Worm (Caenorhabditis elegans): Measurements from ENCODE around the gene F27E5.8.

ce11 chrII:10134285-10134995 lies 7.2 kb upstream of the F27E5.8 start, which contains the start of gene F27E5.9:
- TF ChIP-seq him-1 (tag; optimal IDR thresholded peaks at IDR 0.05) (no peak), dao-5 (tag; optimal IDR thresholded peaks at IDR 0.05) (no peak)
